Comparison of ENCODE assay signal across 4 worm cellular contexts in genomic region chrIV:11474067-11474466, ce11.
TF ChIP-seq lines count a peak whose summit lies in the region.

No protein-coding gene starts in this region.

TF ChIP-seq in whole organism, L2 larva, 48 proteins besides CTCF, POLR2A, EP300 and RAD21 (continues in another document):
- TF ChIP-seq ama-1 (optimal IDR thresholded peaks at IDR 0.05; lab: Kevin White, UChicago), result peak; percentile 61
- peak; percentile 25 for TF ChIP-seq ceh-16 (tag; optimal IDR thresholded peaks at IDR 0.05; lab: Kevin White, UChicago)
- TF ChIP-seq nhr-11 (tag; optimal IDR thresholded peaks at IDR 0.05; lab: Kevin White, UChicago), result peak; percentile 17
- TF ChIP-seq nhr-6 (tag; optimal IDR thresholded peaks at IDR 0.05; lab: Kevin White, UChicago), result no peak
- TF ChIP-seq dmd-4 (tag; optimal IDR thresholded peaks at IDR 0.05; lab: Kevin White, UChicago), result no peak
- TF ChIP-seq nhr-77 (tag; optimal IDR thresholded peaks at IDR 0.05; lab: Kevin White, UChicago), result peak; percentile 17
- no peak for TF ChIP-seq R02D3.7 (tag; optimal IDR thresholded peaks at IDR 0.05; lab: Kevin White, UChicago)
- peak; percentile 77 for TF ChIP-seq Y55F3AM.14 (GFP tag; optimal IDR thresholded peaks at IDR 0.05; lab: Kevin White, UChicago)
- peak; percentile 68 for TF ChIP-seq ztf-4 (tag; optimal IDR thresholded peaks at IDR 0.05; lab: Kevin White, UChicago)
- TF ChIP-seq C34F6.9 (tag; optimal IDR thresholded peaks at IDR 0.05; lab: Kevin White, UChicago), result peak; percentile 70
- no peak for TF ChIP-seq mbf-1 (tag; optimal IDR thresholded peaks at IDR 0.05; lab: Kevin White, UChicago)
- no peak for TF ChIP-seq nhr-237 (tag; optimal IDR thresholded peaks at IDR 0.05; lab: Kevin White, UChicago)
- TF ChIP-seq fos-1 (tag; optimal IDR thresholded peaks at IDR 0.05; lab: Kevin White, UChicago), result peak; percentile 21
- peak; percentile 60 for TF ChIP-seq F13H6.1 (tag; optimal IDR thresholded peaks at IDR 0.05; lab: Kevin White, UChicago)
- no peak for TF ChIP-seq ceh-82 (tag; optimal IDR thresholded peaks at IDR 0.05; lab: Kevin White, UChicago)
- TF ChIP-seq mdl-1 (tag; optimal IDR thresholded peaks at IDR 0.05; lab: Kevin White, UChicago), result no peak
- no peak for TF ChIP-seq ztf-11 (tag; optimal IDR thresholded peaks at IDR 0.05; lab: Kevin White, UChicago)
- peak; percentile 12 for TF ChIP-seq nhr-23 (tag; optimal IDR thresholded peaks at IDR 0.05; lab: Kevin White, UChicago)
- TF ChIP-seq nhr-21 (tag; optimal IDR thresholded peaks at IDR 0.05; lab: Kevin White, UChicago), result peak; percentile 50
- TF ChIP-seq egl-27 (tag; optimal IDR thresholded peaks at IDR 0.05; lab: Kevin White, UChicago), result peak; percentile 54
- TF ChIP-seq peb-1 (tag; optimal IDR thresholded peaks at IDR 0.05; lab: Kevin White, UChicago), result no peak
- peak; percentile 54 for TF ChIP-seq gmeb-1 (tag; optimal IDR thresholded peaks at IDR 0.05; lab: Kevin White, UChicago)
- peak; percentile 38 for TF ChIP-seq lin-11 (tag; optimal IDR thresholded peaks at IDR 0.05; lab: Kevin White, UChicago)
- TF ChIP-seq lin-13 (GFP tag; optimal IDR thresholded peaks at IDR 0.05; lab: Kevin White, UChicago), result peak; percentile 71

TF ChIP-seq in whole organism, L4 larva, 104 proteins besides CTCF, POLR2A, EP300 and RAD21 (continues in another document):
- TF ChIP-seq lin-39 (tag; optimal IDR thresholded peaks at IDR 0.05; lab: Kevin White, UChicago) (no peak), Y105C5A.15 (GFP tag; IDR thresholded peaks at IDR 0.05; lab: Robert Waterston, UW) (peak; percentile 96), daf-8 (GFP tag; IDR thresholded peaks at IDR 0.05; lab: Robert Waterston, UW) (0 out of 2 replicates have a peak, but pooled peaks have one; percentile 87), ZK337.2 (GFP tag; IDR thresholded peaks at IDR 0.05; lab: Robert Waterston, UW) (peak; percentile 86), nhr-11 (tag; optimal IDR thresholded peaks at IDR 0.05; lab: Kevin White, UChicago) (peak; percentile 34), zag-1 (tag; optimal IDR thresholded peaks at IDR 0.05; lab: Kevin White, UChicago) (no peak), F44E2.7 (GFP tag; IDR thresholded peaks at IDR 0.05; lab: Robert Waterston, UW) (peak; percentile 97), lin-15B (tag; optimal IDR thresholded peaks at IDR 0.05; lab: Kevin White, UChicago) (no peak), mep-1 (tag; optimal IDR thresholded peaks at IDR 0.05; lab: Kevin White, UChicago) (peak; percentile 80), pqm-1 (tag; optimal IDR thresholded peaks at IDR 0.05; lab: Kevin White, UChicago) (peak; percentile 6), mxl-2 (GFP tag; conservative IDR thresholded peaks at IDR 0.05; lab: Robert Waterston, UW) (peak; percentile 91), nhr-48 (tag; optimal IDR thresholded peaks at IDR 0.05; lab: Kevin White, UChicago) (peak; percentile 68), dpl-1 (GFP tag; optimal IDR thresholded peaks at IDR 0.05; lab: Kevin White, UChicago) (peak; percentile 27), jun-1 (tag; optimal IDR thresholded peaks at IDR 0.05; lab: Kevin White, UChicago) (peak; percentile 77), sdz-12 (GFP tag; optimal IDR thresholded peaks at IDR 0.05; lab: Kevin White, UChicago) (peak; percentile 91), ceh-32 (tag; optimal IDR thresholded peaks at IDR 0.05; lab: Kevin White, UChicago; ENCODE audit: poor library complexity) (no peak), ceh-44 (GFP tag; IDR thresholded peaks at IDR 0.05; lab: Robert Waterston, UW) (peak; percentile 71), Y5F2A.4 (GFP tag; optimal IDR thresholded peaks at IDR 0.05; lab: Kevin White, UChicago) (peak; percentile 89), mdt-29 (GFP tag; IDR thresholded peaks at IDR 0.05; lab: Robert Waterston, UW) (peak; percentile 87), tra-1 (GFP tag; IDR thresholded peaks at IDR 0.05; lab: Robert Waterston, UW) (peak; percentile 96), nhr-10 (tag; optimal IDR thresholded peaks at IDR 0.05; lab: Kevin White, UChicago) (no peak), daf-19 (GFP tag; conservative IDR thresholded peaks at IDR 0.05; lab: Robert Waterston, UW) (peak; percentile 92), D1046.2 (GFP tag; IDR thresholded peaks at IDR 0.05; lab: Robert Waterston, UW) (peak; percentile 93), hlh-11 (tag; optimal IDR thresholded peaks at IDR 0.05; lab: Kevin White, UChicago) (peak; percentile 78)

TF ChIP-seq in whole organism, late embryonic, 69 proteins besides CTCF, POLR2A, EP300 and RAD21 (continues in another document):
- TF ChIP-seq pha-2 (tag; optimal IDR thresholded peaks at IDR 0.05; lab: Kevin White, UChicago) (peak; percentile 91), unc-42 (tag; optimal IDR thresholded peaks at IDR 0.05; lab: Kevin White, UChicago) (peak; percentile 19), rnt-1 (tag; optimal IDR thresholded peaks at IDR 0.05; lab: Kevin White, UChicago) (peak; percentile 89), lin-11 (tag; optimal IDR thresholded peaks at IDR 0.05; lab: Kevin White, UChicago) (peak; percentile 88), odd-2 (tag; optimal IDR thresholded peaks at IDR 0.05; lab: Kevin White, UChicago) (peak; percentile 38), ceh-2 (tag; optimal IDR thresholded peaks at IDR 0.05; lab: Kevin White, UChicago) (peak; percentile 90), syd-9 (tag; optimal IDR thresholded peaks at IDR 0.05; lab: Kevin White, UChicago) (peak; percentile 93), nhr-232 (tag; optimal IDR thresholded peaks at IDR 0.05; lab: Kevin White, UChicago) (peak; percentile 95), pros-1 (tag; optimal IDR thresholded peaks at IDR 0.05; lab: Kevin White, UChicago) (peak; percentile 42), mec-3 (tag; optimal IDR thresholded peaks at IDR 0.05; lab: Kevin White, UChicago; ENCODE audit: borderline replicate concordance) (peak; percentile 70), ttx-3 (tag; optimal IDR thresholded peaks at IDR 0.05; lab: Kevin White, UChicago) (peak; percentile 94), pag-3 (tag; optimal IDR thresholded peaks at IDR 0.05; lab: Kevin White, UChicago; ENCODE audit: borderline replicate concordance) (peak; percentile 68), pat-9 (tag; optimal IDR thresholded peaks at IDR 0.05; lab: Kevin White, UChicago) (peak; percentile 96), tbx-2 (tag; optimal IDR thresholded peaks at IDR 0.05; lab: Kevin White, UChicago) (peak; percentile 86), elt-2 (tag; optimal IDR thresholded peaks at IDR 0.05; lab: Kevin White, UChicago) (peak; percentile 96), hlh-8 (tag; optimal IDR thresholded peaks at IDR 0.05; lab: Kevin White, UChicago) (peak; percentile 81), pha-4 (tag; optimal IDR thresholded peaks at IDR 0.05; lab: Kevin White, UChicago) (no peak), nfya-1 (tag; optimal IDR thresholded peaks at IDR 0.05; lab: Kevin White, UChicago) (peak; percentile 62), ceh-18 (tag; optimal IDR thresholded peaks at IDR 0.05; lab: Kevin White, UChicago) (peak; percentile 88), dve-1 (tag; optimal IDR thresholded peaks at IDR 0.05; lab: Kevin White, UChicago) (peak; percentile 91), fkh-6 (tag; optimal IDR thresholded peaks at IDR 0.05; lab: Kevin White, UChicago) (peak; percentile 93), hlh-13 (GFP tag; optimal IDR thresholded peaks at IDR 0.05; lab: Kevin White, UChicago) (peak; percentile 98), unc-3 (GFP tag; conservative IDR thresholded peaks at IDR 0.05; lab: Robert Waterston, UW) (peak; percentile 93), unc-3 (tag; optimal IDR thresholded peaks at IDR 0.05; lab: Kevin White, UChicago) (peak; percentile 88), hlh-15 (tag; optimal IDR thresholded peaks at IDR 0.05; lab: Kevin White, UChicago) (peak; percentile 95)

TF ChIP-seq in whole organism, mixed stage, embryonic, 35 proteins besides CTCF, POLR2A, EP300 and RAD21 (continues in another document):
- TF ChIP-seq elt-1 (tag; optimal IDR thresholded peaks at IDR 0.05; lab: Kevin White, UChicago; ENCODE audit: borderline replicate concordance, insufficient read depth) (no peak), mep-1 (tag; optimal IDR thresholded peaks at IDR 0.05; lab: Kevin White, UChicago) (peak; percentile 58), lin-13 (tag; optimal IDR thresholded peaks at IDR 0.05; lab: Kevin White, UChicago) (peak; percentile 58), hlh-1 (tag; optimal IDR thresholded peaks at IDR 0.05; lab: Kevin White, UChicago) (peak; percentile 9), elt-3 (tag; optimal IDR thresholded peaks at IDR 0.05; lab: Kevin White, UChicago) (no peak), lin-32 (GFP tag; optimal IDR thresholded peaks at IDR 0.05; lab: Kevin White, UChicago) (peak; percentile 96), blmp-1 (tag; optimal IDR thresholded peaks at IDR 0.05; lab: Kevin White, UChicago) (no peak), nhr-12 (tag; optimal IDR thresholded peaks at IDR 0.05; lab: Kevin White, UChicago) (no peak), lsy-2 (tag; optimal IDR thresholded peaks at IDR 0.05; lab: Kevin White, UChicago) (no peak), sem-2 (GFP tag; optimal IDR thresholded peaks at IDR 0.05; lab: Kevin White, UChicago) (peak; percentile 87), ceh-83 (GFP tag; optimal IDR thresholded peaks at IDR 0.05; lab: Kevin White, UChicago) (peak; percentile 97), mls-2 (tag; optimal IDR thresholded peaks at IDR 0.05; lab: Kevin White, UChicago) (peak; percentile 97), pha-4 (tag; optimal IDR thresholded peaks at IDR 0.05; lab: Kevin White, UChicago) (peak; percentile 6), nhr-76 (tag; optimal IDR thresholded peaks at IDR 0.05; lab: Kevin White, UChicago) (no peak), drap-1 (GFP tag; optimal IDR thresholded peaks at IDR 0.05; lab: Kevin White, UChicago) (peak; percentile 96), ceh-39 (tag; optimal IDR thresholded peaks at IDR 0.05; lab: Kevin White, UChicago) (no peak), flh-1 (GFP tag; optimal IDR thresholded peaks at IDR 0.05; lab: Kevin White, UChicago) (peak; percentile 86), snpc-4 (tag; optimal IDR thresholded peaks at IDR 0.05; lab: Kevin White, UChicago) (no peak), unc-39 (tag; optimal IDR thresholded peaks at IDR 0.05; lab: Kevin White, UChicago) (peak; percentile 69), nhr-28 (tag; optimal IDR thresholded peaks at IDR 0.05; lab: Kevin White, UChicago) (peak; percentile 69), mab-5 (tag; optimal IDR thresholded peaks at IDR 0.05; lab: Kevin White, UChicago) (no peak), nhr-237 (tag; optimal IDR thresholded peaks at IDR 0.05; lab: Kevin White, UChicago) (no peak), cnd-1 (tag; optimal IDR thresholded peaks at IDR 0.05; lab: Kevin White, UChicago) (peak; percentile 96), ham-2 (GFP tag; optimal IDR thresholded peaks at IDR 0.05; lab: Kevin White, UChicago) (peak; percentile 95), ztf-11 (tag; optimal IDR thresholded peaks at IDR 0.05; lab: Kevin White, UChicago) (peak; percentile 51), ces-1 (GFP tag; optimal IDR thresholded peaks at IDR 0.05; lab: Kevin White, UChicago) (no peak), tbx-8 (GFP tag; optimal IDR thresholded peaks at IDR 0.05; lab: Kevin White, UChicago) (peak; percentile 94), unc-120 (tag; optimal IDR thresholded peaks at IDR 0.05; lab: Kevin White, UChicago; ENCODE audit: poor library complexity, severe bottlenecking) (peak; percentile 97), ceh-43 (GFP tag; optimal IDR thresholded peaks at IDR 0.05; lab: Kevin White, UChicago) (peak; percentile 92)
